Fruit fly (Drosophila melanogaster) whole organism, wandering third instar larva: ENCODE data around the gene Cyp28c1.

ENCODE experiments used
- Abd-B ChIP-seq: fragments of >200 bp; optimal IDR thresholded peaks from 2 replicates; lab custom pipeline; 2017; ENCODE audit warnings: missing biosample characterization, missing genetic modification characterization
- CG32264 ChIP-seq: fragments of 200-800 bp; sonication (Bioruptor generic); optimal IDR thresholded peaks from 2 replicates; lab custom pipeline; 2016; ENCODE audit warnings: missing biosample characterization, missing genetic modification characterization
- CG9705 ChIP-seq: fragments of 200-800 bp; sonication (Bioruptor generic); optimal IDR thresholded peaks from 2 replicates; lab custom pipeline; 2018; ENCODE audit warnings: missing biosample characterization, mild to moderate bottlenecking, missing genetic modification characterization
- CrebA ChIP-seq: fragments of 200-800 bp; sonication (Bioruptor generic); optimal IDR thresholded peaks from 2 replicates; lab custom pipeline; 2016; ENCODE audit warnings: missing biosample characterization, mild to moderate bottlenecking, missing genetic modification characterization, borderline replicate concordance
- Dif ChIP-seq: fragments of 200-275, 200-300 bp; sonication (Bioruptor generic); optimal IDR thresholded peaks from 2 replicates; lab custom pipeline; 2018; ENCODE audit warnings: missing biosample characterization, missing genetic modification characterization; ENCODE audit not compliant: partially characterized antibody
- GATAd ChIP-seq: sonication (Bioruptor generic); optimal IDR thresholded peaks from 2 replicates; lab custom pipeline; 2016; ENCODE audit warnings: missing biosample characterization, missing genetic modification characterization
- HLH106 ChIP-seq: fragments of 200-800 bp; optimal IDR thresholded peaks from 3 replicates; lab custom pipeline; 2019; ENCODE audit warnings: missing biosample characterization, mild to moderate bottlenecking, missing genetic modification characterization, moderate library complexity
- Hnf4 ChIP-seq: fragments of 200-800 bp; sonication (Bioruptor generic); optimal IDR thresholded peaks from 2 replicates; lab custom pipeline; 2016; ENCODE audit warnings: missing biosample characterization, mild to moderate bottlenecking, missing genetic modification characterization
- Hr78 ChIP-seq: fragments of >200 bp; optimal IDR thresholded peaks from 2 replicates; lab custom pipeline; 2017; ENCODE audit warnings: missing biosample characterization, missing genetic modification characterization
- Hr83 ChIP-seq: fragments of 200-300 bp; sonication (Bioruptor generic); optimal IDR thresholded peaks from 2 replicates; lab custom pipeline; 2016; ENCODE audit warnings: missing biosample characterization, mild to moderate bottlenecking, missing genetic modification characterization, moderate library complexity; ENCODE audit not compliant: poor library complexity, severe bottlenecking
- Jra ChIP-seq: sonication (Bioruptor generic); optimal IDR thresholded peaks from 2 replicates; lab custom pipeline; 2016; ENCODE audit warnings: missing biosample characterization, missing genetic modification characterization
- Mio ChIP-seq: sonication (Bioruptor generic); optimal IDR thresholded peaks from 2 replicates; lab custom pipeline; 2016; ENCODE audit warnings: missing biosample characterization, missing genetic modification characterization
- Myc ChIP-seq: fragments of >200 bp; optimal IDR thresholded peaks from 2 replicates; lab custom pipeline; 2017
- N ChIP-seq: fragments of >200 bp; optimal IDR thresholded peaks from 2 replicates; lab custom pipeline; 2018; ENCODE audit warnings: missing biosample characterization, missing external identifiers, missing genetic modification characterization
- OdsH ChIP-seq: fragments of 200-800 bp; sonication (Bioruptor generic); optimal IDR thresholded peaks from 2 replicates; lab custom pipeline; 2016; ENCODE audit warnings: missing biosample characterization, mild to moderate bottlenecking, missing genetic modification characterization
- Rel ChIP-seq, 2 experiments: fragments of 200-800 bp; sonication (Bioruptor generic) in 1 of 2; optimal IDR thresholded peaks; 2 replicates in 1 of 2; 3 replicates in 1 of 2; lab custom pipeline; 2016 to 2019; ENCODE audit warnings: mild to moderate bottlenecking in 2 of 2, missing biosample characterization in 2 of 2, missing genetic modification characterization in 2 of 2, moderate library complexity in 1 of 2
- Sp1 ChIP-seq: fragments of 200-800 bp; sonication (Bioruptor generic); optimal IDR thresholded peaks from 3 replicates; lab custom pipeline; 2019; ENCODE audit warnings: missing biosample characterization, mild to moderate bottlenecking, missing genetic modification characterization, moderate library complexity
- Vsx2 ChIP-seq: fragments of 200-300, 225-300 bp; sonication (Bioruptor generic); optimal IDR thresholded peaks from 2 replicates; lab custom pipeline; 2018; ENCODE audit warnings: missing biosample characterization, missing genetic modification characterization; ENCODE audit not compliant: partially characterized antibody
- dmrt93B ChIP-seq: fragments of 200-800 bp; sonication (Bioruptor generic); optimal IDR thresholded peaks from 2 replicates; lab custom pipeline; 2018; ENCODE audit warnings: missing biosample characterization, mild to moderate bottlenecking, missing genetic modification characterization
- ey ChIP-seq: fragments of 200-800 bp; sonication (Bioruptor generic); optimal IDR thresholded peaks from 2 replicates; lab custom pipeline; 2016; ENCODE audit warnings: missing biosample characterization, missing genetic modification characterization
- fru ChIP-seq: fragments of 200-800 bp; sonication (Bioruptor generic); optimal IDR thresholded peaks from 3 replicates; lab custom pipeline; 2016; ENCODE audit warnings: missing biosample characterization, mild to moderate bottlenecking, missing genetic modification characterization
- h ChIP-seq: fragments of 200-800 bp; sonication (Bioruptor generic); optimal IDR thresholded peaks from 3 replicates; lab custom pipeline; 2016; ENCODE audit warnings: missing biosample characterization, mild to moderate bottlenecking, missing genetic modification characterization
- lola ChIP-seq: fragments of >200 bp; optimal IDR thresholded peaks from 2 replicates; lab custom pipeline; 2017; ENCODE audit warnings: missing biosample characterization, missing genetic modification characterization
- psq ChIP-seq: fragments of 200-800 bp; sonication (Bioruptor generic); optimal IDR thresholded peaks from 3 replicates; lab custom pipeline; 2017; ENCODE audit warnings: missing biosample characterization, mild to moderate bottlenecking, missing genetic modification characterization, moderate library complexity
- rgr ChIP-seq: fragments of 200-800 bp; sonication (Bioruptor generic); optimal IDR thresholded peaks from 3 replicates; lab custom pipeline; 2016; ENCODE audit warnings: missing biosample characterization, mild to moderate bottlenecking, missing genetic modification characterization
- sage ChIP-seq: fragments of 200-800 bp; sonication (Bioruptor generic); optimal IDR thresholded peaks from 2 replicates; lab custom pipeline; 2016; ENCODE audit warnings: missing biosample characterization, mild to moderate bottlenecking, missing genetic modification characterization
- sv ChIP-seq: fragments of 200-800 bp; sonication (Bioruptor generic); optimal IDR thresholded peaks from 3 replicates; lab custom pipeline; 2016; ENCODE audit warnings: missing biosample characterization, missing genetic modification characterization
- tai ChIP-seq: sonication (Bioruptor generic); optimal IDR thresholded peaks from 2 replicates; lab custom pipeline; 2016; ENCODE audit warnings: missing biosample characterization, missing genetic modification characterization
- woc ChIP-seq: sonication (Bioruptor generic); optimal IDR thresholded peaks from 2 replicates; lab custom pipeline; 2016; ENCODE audit warnings: missing biosample characterization, mild to moderate bottlenecking, missing genetic modification characterization

The Cyp28c1 gene

DNA sequence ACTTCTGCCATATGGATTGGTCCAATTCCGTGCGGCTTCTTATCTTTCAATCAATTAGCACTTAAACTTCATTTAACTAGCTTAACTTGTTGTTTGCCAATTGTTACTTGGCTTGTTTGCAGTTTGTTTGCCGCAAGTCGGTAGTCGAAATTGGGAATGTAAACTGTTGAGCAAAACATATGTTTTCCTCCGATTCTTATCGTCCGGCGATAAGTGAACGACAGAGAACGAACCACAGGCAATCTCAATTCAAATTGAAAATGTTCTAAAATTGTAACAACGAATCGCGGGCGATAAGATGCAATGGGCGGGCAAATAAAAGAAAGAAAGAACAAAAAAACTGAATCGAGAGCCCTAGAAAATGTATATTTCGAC lies 19.0 kb downstream of the Cyp28c1 start:
- no peak for TF ChIP-seq ey (GFP tag; lab: Kevin White, UChicago)
- no peak for TF ChIP-seq HLH106 (tag; lab: Kevin White, UChicago)
- no peak for TF ChIP-seq woc (GFP tag; lab: Kevin White, UChicago)
- TF ChIP-seq sv (GFP tag; lab: Kevin White, UChicago) = no peak
- no peak for TF ChIP-seq Dif (GFP tag; lab: Kevin White, UChicago)
- no peak for TF ChIP-seq Myc
- TF ChIP-seq Rel (GFP tag; optimal IDR thresholded peaks at IDR 0.05; lab: Kevin White, UChicago) = no peak
- TF ChIP-seq Rel (tag; optimal IDR thresholded peaks at IDR 0.05; lab: Kevin White, UChicago) = no peak
- no peak for TF ChIP-seq Sp1 (GFP tag; lab: Kevin White, UChicago)
- TF ChIP-seq tai = no peak

DNA sequence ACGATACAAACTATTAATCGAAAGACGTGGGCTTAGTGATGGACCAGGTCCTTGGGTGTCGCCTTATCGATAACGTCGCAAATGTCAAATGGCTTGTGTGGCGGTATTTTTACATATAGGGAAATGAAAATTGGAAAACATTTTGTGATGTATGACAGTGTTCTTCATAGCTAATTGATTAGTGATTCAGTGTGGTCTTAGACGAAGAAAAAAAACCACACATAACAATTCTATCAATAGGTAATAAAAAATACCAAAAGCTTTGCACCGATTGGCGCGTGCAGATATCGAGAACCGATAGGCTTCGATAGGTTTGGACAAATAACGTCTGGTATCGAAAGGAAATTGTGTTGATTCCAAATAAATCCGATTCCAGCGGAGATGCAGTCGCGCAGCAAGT lies 29.5 kb downstream of the Cyp28c1 start, which contains the start of the genes Nrd1 and CG1847:
Gene Nrd1 (minus strand): TSS at position 28 of the 400 bp plus-strand sequence.
Gene CG1847 (plus strand): TSS at position 305 of the 400 bp plus-strand sequence.
- TF ChIP-seq dmrt93B (GFP tag; lab: Kevin White, UChicago) (no peak), OdsH (GFP tag; lab: Kevin White, UChicago) (no peak), CrebA (GFP tag; lab: Kevin White, UChicago) (no peak), Hr83 (GFP tag; lab: Kevin White, UChicago) (no peak), Sp1 (GFP tag; lab: Kevin White, UChicago) (no peak), psq (no peak), fru (GFP tag; lab: Kevin White, UChicago) (no peak), Hnf4 (GFP tag; lab: Kevin White, UChicago) (no peak), lola (GFP tag; lab: Kevin White, UChicago) (no peak), Dif (GFP tag; lab: Kevin White, UChicago) (no peak), CG9705 (GFP tag; lab: Kevin White, UChicago) (no peak), sv (GFP tag; lab: Kevin White, UChicago) (no peak), sage (GFP tag; lab: Kevin White, UChicago) (no peak), Hr78 (no peak)

- TF ChIP-seq Sp1 (GFP tag; lab: Kevin White, UChicago) (no peak), HLH106 (tag; lab: Kevin White, UChicago) (no peak), N (GFP tag; lab: Kevin White, UChicago) (peak; percentile 85), Hr78 (peak; percentile 4), Rel (GFP tag; optimal IDR thresholded peaks at IDR 0.05; lab: Kevin White, UChicago) (no peak), Rel (tag; optimal IDR thresholded peaks at IDR 0.05; lab: Kevin White, UChicago) (peak; percentile 86), psq (no peak)
Observed at dm6 chrX:11872517-11872916, 33.1 kb downstream of the Cyp28c1 start, which contains the start of gene BORCS5. Gene BORCS5 (minus strand): TSS chrX:11872779.

- TF ChIP-seq lola (GFP tag; lab: Kevin White, UChicago) (no peak), Jra (no peak), rgr (no peak), Mio (GFP tag; lab: Kevin White, UChicago) (no peak), N (GFP tag; lab: Kevin White, UChicago) (no peak), psq (no peak), GATAd (GFP tag; lab: Kevin White, UChicago) (no peak), Abd-B (GFP tag; lab: Kevin White, UChicago) (no peak), OdsH (GFP tag; lab: Kevin White, UChicago) (no peak)
Observed at dm6 chrX:11873116-11873515, 33.7 kb downstream of the Cyp28c1 start, which contains the start of gene CG15739. Gene CG15739 (plus strand): TSS chrX:11873319.

- TF ChIP-seq Mio (GFP tag; lab: Kevin White, UChicago) (no peak), CG9705 (GFP tag; lab: Kevin White, UChicago) (no peak), CG32264 (GFP tag; lab: Kevin White, UChicago) (no peak), Vsx2 (GFP tag; lab: Kevin White, UChicago) (no peak), HLH106 (tag; lab: Kevin White, UChicago) (no peak), h (GFP tag; lab: Kevin White, UChicago) (no peak), sage (GFP tag; lab: Kevin White, UChicago) (no peak)
- TF ChIP-seq, all 38 proteins: peak for 0
Observed at dm6 chrX:11875146-11875830, 35.9 kb downstream of the Cyp28c1 start.
